Fruit fly (Drosophila melanogaster) whole organism, wandering third instar larva: ENCODE data around the gene Sec16.

Source experiments
- Abd-B ChIP-seq: fragments of >200 bp; optimal IDR thresholded peaks from 2 replicates; lab custom pipeline; 2017; ENCODE audit warnings: missing biosample characterization, missing genetic modification characterization
- CG32264 ChIP-seq: fragments of 200-800 bp; sonication (Bioruptor generic); optimal IDR thresholded peaks from 2 replicates; lab custom pipeline; 2016; ENCODE audit warnings: missing biosample characterization, missing genetic modification characterization
- CG9705 ChIP-seq: fragments of 200-800 bp; sonication (Bioruptor generic); optimal IDR thresholded peaks from 2 replicates; lab custom pipeline; 2018; ENCODE audit warnings: missing biosample characterization, mild to moderate bottlenecking, missing genetic modification characterization
- CrebA ChIP-seq: fragments of 200-800 bp; sonication (Bioruptor generic); optimal IDR thresholded peaks from 2 replicates; lab custom pipeline; 2016; ENCODE audit warnings: missing biosample characterization, mild to moderate bottlenecking, missing genetic modification characterization, borderline replicate concordance
- Dfd ChIP-seq: fragments of >200 bp; optimal IDR thresholded peaks from 2 replicates; lab custom pipeline; 2017; ENCODE audit warnings: missing biosample characterization, missing genetic modification characterization
- Dif ChIP-seq: fragments of 200-275, 200-300 bp; sonication (Bioruptor generic); optimal IDR thresholded peaks from 2 replicates; lab custom pipeline; 2018; ENCODE audit warnings: missing biosample characterization, missing genetic modification characterization; ENCODE audit not compliant: partially characterized antibody
- GATAd ChIP-seq: sonication (Bioruptor generic); optimal IDR thresholded peaks from 2 replicates; lab custom pipeline; 2016; ENCODE audit warnings: missing biosample characterization, missing genetic modification characterization
- HLH106 ChIP-seq: fragments of 200-800 bp; optimal IDR thresholded peaks from 3 replicates; lab custom pipeline; 2019; ENCODE audit warnings: missing biosample characterization, mild to moderate bottlenecking, missing genetic modification characterization, moderate library complexity
- Hnf4 ChIP-seq: fragments of 200-800 bp; sonication (Bioruptor generic); optimal IDR thresholded peaks from 2 replicates; lab custom pipeline; 2016; ENCODE audit warnings: missing biosample characterization, mild to moderate bottlenecking, missing genetic modification characterization
- Hr78 ChIP-seq: fragments of >200 bp; optimal IDR thresholded peaks from 2 replicates; lab custom pipeline; 2017; ENCODE audit warnings: missing biosample characterization, missing genetic modification characterization
- Hr83 ChIP-seq: fragments of 200-300 bp; sonication (Bioruptor generic); optimal IDR thresholded peaks from 2 replicates; lab custom pipeline; 2016; ENCODE audit warnings: missing biosample characterization, mild to moderate bottlenecking, missing genetic modification characterization, moderate library complexity; ENCODE audit not compliant: poor library complexity, severe bottlenecking
- Jra ChIP-seq: sonication (Bioruptor generic); optimal IDR thresholded peaks from 2 replicates; lab custom pipeline; 2016; ENCODE audit warnings: missing biosample characterization, missing genetic modification characterization
- Mio ChIP-seq: sonication (Bioruptor generic); optimal IDR thresholded peaks from 2 replicates; lab custom pipeline; 2016; ENCODE audit warnings: missing biosample characterization, missing genetic modification characterization
- Myc ChIP-seq: fragments of >200 bp; optimal IDR thresholded peaks from 2 replicates; lab custom pipeline; 2017
- N ChIP-seq: fragments of >200 bp; optimal IDR thresholded peaks from 2 replicates; lab custom pipeline; 2018; ENCODE audit warnings: missing biosample characterization, missing external identifiers, missing genetic modification characterization
- OdsH ChIP-seq: fragments of 200-800 bp; sonication (Bioruptor generic); optimal IDR thresholded peaks from 2 replicates; lab custom pipeline; 2016; ENCODE audit warnings: missing biosample characterization, mild to moderate bottlenecking, missing genetic modification characterization
- Rel ChIP-seq, 2 experiments: fragments of 200-800 bp; sonication (Bioruptor generic) in 1 of 2; optimal IDR thresholded peaks; 2 replicates in 1 of 2; 3 replicates in 1 of 2; lab custom pipeline; 2016 to 2019; ENCODE audit warnings: mild to moderate bottlenecking in 2 of 2, missing biosample characterization in 2 of 2, missing genetic modification characterization in 2 of 2, moderate library complexity in 1 of 2
- Sp1 ChIP-seq: fragments of 200-800 bp; sonication (Bioruptor generic); optimal IDR thresholded peaks from 3 replicates; lab custom pipeline; 2019; ENCODE audit warnings: missing biosample characterization, mild to moderate bottlenecking, missing genetic modification characterization, moderate library complexity
- Vsx2 ChIP-seq: fragments of 200-300, 225-300 bp; sonication (Bioruptor generic); optimal IDR thresholded peaks from 2 replicates; lab custom pipeline; 2018; ENCODE audit warnings: missing biosample characterization, missing genetic modification characterization; ENCODE audit not compliant: partially characterized antibody
- br ChIP-seq: fragments of 200-800 bp; sonication (Bioruptor generic); optimal IDR thresholded peaks from 2 replicates; lab custom pipeline; 2016; ENCODE audit warnings: missing biosample characterization, missing genetic modification characterization
- brk ChIP-seq: fragments of 200-800 bp; sonication (Bioruptor generic); optimal IDR thresholded peaks from 2 replicates; lab custom pipeline; 2016; ENCODE audit warnings: missing biosample characterization, mild to moderate bottlenecking, missing genetic modification characterization
- dl ChIP-seq, 2 experiments: fragments of 175-275, 200-275 bp in 1 of 2; fragments of 200-275 bp in 1 of 2; sonication (Bioruptor generic); optimal IDR thresholded peaks; lab custom pipeline; 2018; ENCODE audit warnings: mild to moderate bottlenecking in 2 of 2, missing biosample characterization in 2 of 2, missing genetic modification characterization in 2 of 2, moderate library complexity in 2 of 2; ENCODE audit not compliant: partially characterized antibody in 2 of 2, insufficient read depth in 1 of 2
- dmrt93B ChIP-seq: fragments of 200-800 bp; sonication (Bioruptor generic); optimal IDR thresholded peaks from 2 replicates; lab custom pipeline; 2018; ENCODE audit warnings: missing biosample characterization, mild to moderate bottlenecking, missing genetic modification characterization
- dsf ChIP-seq: sonication (Bioruptor generic); optimal IDR thresholded peaks from 2 replicates; lab custom pipeline; 2016; ENCODE audit warnings: missing biosample characterization, missing genetic modification characterization, borderline replicate concordance
- ey ChIP-seq: fragments of 200-800 bp; sonication (Bioruptor generic); optimal IDR thresholded peaks from 2 replicates; lab custom pipeline; 2016; ENCODE audit warnings: missing biosample characterization, missing genetic modification characterization
- foxo ChIP-seq, 2 experiments: fragments of 200-800 bp; sonication (Bioruptor generic); optimal IDR thresholded peaks; 2 replicates in 1 of 2; 3 replicates in 1 of 2; lab custom pipeline; 2016 to 2017; ENCODE audit warnings: missing biosample characterization in 2 of 2, missing genetic modification characterization in 2 of 2
- fru ChIP-seq: fragments of 200-800 bp; sonication (Bioruptor generic); optimal IDR thresholded peaks from 3 replicates; lab custom pipeline; 2016; ENCODE audit warnings: missing biosample characterization, mild to moderate bottlenecking, missing genetic modification characterization
- h ChIP-seq: fragments of 200-800 bp; sonication (Bioruptor generic); optimal IDR thresholded peaks from 3 replicates; lab custom pipeline; 2016; ENCODE audit warnings: missing biosample characterization, mild to moderate bottlenecking, missing genetic modification characterization
- jim ChIP-seq: fragments of 175-275, 200-325 bp; sonication (Bioruptor generic); optimal IDR thresholded peaks from 2 replicates; lab custom pipeline; 2016; ENCODE audit warnings: missing biosample characterization, mild to moderate bottlenecking, missing genetic modification characterization
- lola ChIP-seq: fragments of >200 bp; optimal IDR thresholded peaks from 2 replicates; lab custom pipeline; 2017; ENCODE audit warnings: missing biosample characterization, missing genetic modification characterization
- pan ChIP-seq: fragments of >200 bp; optimal IDR thresholded peaks from 2 replicates; lab custom pipeline; 2017
- psq ChIP-seq: fragments of 200-800 bp; sonication (Bioruptor generic); optimal IDR thresholded peaks from 3 replicates; lab custom pipeline; 2017; ENCODE audit warnings: missing biosample characterization, mild to moderate bottlenecking, missing genetic modification characterization, moderate library complexity
- rgr ChIP-seq: fragments of 200-800 bp; sonication (Bioruptor generic); optimal IDR thresholded peaks from 3 replicates; lab custom pipeline; 2016; ENCODE audit warnings: missing biosample characterization, mild to moderate bottlenecking, missing genetic modification characterization
- sage ChIP-seq: fragments of 200-800 bp; sonication (Bioruptor generic); optimal IDR thresholded peaks from 2 replicates; lab custom pipeline; 2016; ENCODE audit warnings: missing biosample characterization, mild to moderate bottlenecking, missing genetic modification characterization
- sv ChIP-seq: fragments of 200-800 bp; sonication (Bioruptor generic); optimal IDR thresholded peaks from 3 replicates; lab custom pipeline; 2016; ENCODE audit warnings: missing biosample characterization, missing genetic modification characterization
- tai ChIP-seq: sonication (Bioruptor generic); optimal IDR thresholded peaks from 2 replicates; lab custom pipeline; 2016; ENCODE audit warnings: missing biosample characterization, missing genetic modification characterization
- usp ChIP-seq: fragments of >200 bp; optimal IDR thresholded peaks from 2 replicates; lab custom pipeline; 2017; ENCODE audit warnings: missing biosample characterization, missing genetic modification characterization
- woc ChIP-seq: sonication (Bioruptor generic); optimal IDR thresholded peaks from 2 replicates; lab custom pipeline; 2016; ENCODE audit warnings: missing biosample characterization, mild to moderate bottlenecking, missing genetic modification characterization

Sec16 gene

dm6 chrX:12579506-12579999 is 16.3 kb upstream of the Sec16 start:
- TF ChIP-seq pan (lab: Kevin White, UChicago) (no peak), N (GFP tag; lab: Kevin White, UChicago) (no peak), sv (GFP tag; lab: Kevin White, UChicago) (peak; percentile 97), br (GFP tag; lab: Kevin White, UChicago) (peak; percentile 97), OdsH (peak; percentile 95), lola (GFP tag; lab: Kevin White, UChicago) (no peak), Mio (GFP tag; lab: Kevin White, UChicago) (peak; percentile 78), Dfd (GFP tag; lab: Kevin White, UChicago) (peak; percentile 78), Dif (GFP tag; lab: Kevin White, UChicago) (no peak), Hr83 (GFP tag; lab: Kevin White, UChicago) (no peak), GATAd (GFP tag; lab: Kevin White, UChicago) (peak; percentile 80), h (GFP tag; lab: Kevin White, UChicago) (peak; percentile 98), Hr78 (GFP tag; lab: Kevin White, UChicago) (no peak), Jra (GFP tag; lab: Kevin White, UChicago) (peak; percentile 83), CG9705 (GFP tag; lab: Kevin White, UChicago) (peak; percentile 97), Rel (GFP tag; optimal IDR thresholded peaks at IDR 0.05; lab: Kevin White, UChicago) (peak; percentile 85), Rel (tag; optimal IDR thresholded peaks at IDR 0.05; lab: Kevin White, UChicago) (peak; percentile 84), Sp1 (GFP tag; lab: Kevin White, UChicago) (peak; percentile 98), dmrt93B (GFP tag; lab: Kevin White, UChicago) (peak; percentile 96), Vsx2 (GFP tag; lab: Kevin White, UChicago) (no peak), jim (GFP tag; lab: Kevin White, UChicago) (peak; percentile 57), dsf (GFP tag; lab: Kevin White, UChicago) (peak; percentile 82), ey (GFP tag; lab: Kevin White, UChicago) (peak; percentile 97), dl (GFP tag; optimal IDR thresholded peaks at IDR 0.05; lab: Kevin White, UChicago; ENCODE audit: insufficient read depth in 1 of 2, partially characterized antibody in 2 of 2) (no peak), Myc (lab: Kevin White, UChicago) (no peak), Abd-B (GFP tag; lab: Kevin White, UChicago) (no peak), woc (GFP tag; lab: Kevin White, UChicago) (peak; percentile 96), fru (peak; percentile 98), Hnf4 (GFP tag; lab: Kevin White, UChicago) (peak; percentile 94), sage (peak; percentile 91), rgr (GFP tag; lab: Kevin White, UChicago) (peak; percentile 96), HLH106 (peak; percentile 99), foxo (GFP tag; optimal IDR thresholded peaks at IDR 0.05; lab: Kevin White, UChicago) (peak; percentile 80 to 98), psq (GFP tag; lab: Kevin White, UChicago) (peak; percentile 73), brk (GFP tag; lab: Kevin White, UChicago) (peak; percentile 81), CG32264 (peak; percentile 92), tai (GFP tag; lab: Kevin White, UChicago) (peak; percentile 87), usp (GFP tag; lab: Kevin White, UChicago) (no peak), CrebA (GFP tag; lab: Kevin White, UChicago) (peak; percentile 77)

dm6 chrX:12580040-12580497 is 15.8 kb upstream of the Sec16 start:
- TF ChIP-seq psq (GFP tag; lab: Kevin White, UChicago) (peak; percentile 94), Jra (GFP tag; lab: Kevin White, UChicago) (no peak), N (GFP tag; lab: Kevin White, UChicago) (peak; percentile 54), brk (GFP tag; lab: Kevin White, UChicago) (no peak), Hr83 (GFP tag; lab: Kevin White, UChicago) (no peak), jim (GFP tag; lab: Kevin White, UChicago) (peak; percentile 64), pan (lab: Kevin White, UChicago) (no peak), fru (no peak), Dif (GFP tag; lab: Kevin White, UChicago) (peak; percentile 66), CG32264 (no peak), Rel (GFP tag; optimal IDR thresholded peaks at IDR 0.05; lab: Kevin White, UChicago) (no peak), Rel (tag; optimal IDR thresholded peaks at IDR 0.05; lab: Kevin White, UChicago) (peak; percentile 78), Dfd (GFP tag; lab: Kevin White, UChicago) (no peak)
- TF ChIP-seq, all 38 proteins: peak for 5
